Fruit fly (Drosophila melanogaster): ENCODE measurements around the gene CG2211.

Gene CG2211

dm6 chr3L:1320931-1321556, 14.1 kb downstream of the CG2211 start (continued):
- no peak for TF ChIP-seq Gug (GFP tag; IDR thresholded peaks at IDR 0.05)

dm6 chr3L:1320230-1320930, 14.8 kb downstream of the CG2211 start:
- TF ChIP-seq vri (GFP tag; optimal IDR thresholded peaks at IDR 0.05) (peak; percentile 57), dsx (GFP tag; optimal IDR thresholded peaks at IDR 0.05; ENCODE audit: poor library complexity, severe bottlenecking) (peak; percentile 13), CG7368 (GFP tag; optimal IDR thresholded peaks at IDR 0.05) (no peak), Hr39 (GFP tag; optimal IDR thresholded peaks at IDR 0.05) (peak; percentile 48), svp (GFP tag) (peak; percentile 87), pdm3 (GFP tag; optimal IDR thresholded peaks at IDR 0.05) (peak; percentile 60), CG8119 (GFP tag; IDR thresholded peaks at IDR 0.05) (peak; percentile 27; the same call in 1 of the 3 replicates), Met (GFP tag; optimal IDR thresholded peaks at IDR 0.05) (peak; percentile 35), Ets21C (GFP tag; optimal IDR thresholded peaks at IDR 0.05) (peak; percentile 4), CG11294 (GFP tag; IDR thresholded peaks at IDR 0.05) (no peak), net (GFP tag; optimal IDR thresholded peaks at IDR 0.05) (peak; percentile 36), CG8632 (GFP tag; optimal IDR thresholded peaks at IDR 0.05) (peak; percentile 50), CG11762 (GFP tag; optimal IDR thresholded peaks at IDR 0.05; ENCODE audit: insufficient read depth) (peak; percentile 31), CG4318 (GFP tag; optimal IDR thresholded peaks at IDR 0.05) (no peak), CG10669 (GFP tag; optimal IDR thresholded peaks at IDR 0.05) (peak; percentile 58), lz (GFP tag; optimal IDR thresholded peaks at IDR 0.05) (peak; percentile 55), Sox102F (GFP tag; optimal IDR thresholded peaks at IDR 0.05) (peak; percentile 69), salr (GFP tag; optimal IDR thresholded peaks at IDR 0.05) (peak in 1 of 2 experiments; percentile 26), Gug (GFP tag; IDR thresholded peaks at IDR 0.05) (peak; percentile 28; the same call in 1 of the 2 replicates), CG16779 (tag; optimal IDR thresholded peaks at IDR 0.05) (peak; percentile 10), Sox15 (GFP tag; optimal IDR thresholded peaks at IDR 0.05) (peak; percentile 31), Hr4 (GFP tag; optimal IDR thresholded peaks at IDR 0.05) (peak; percentile 11), Lpt (GFP tag; optimal IDR thresholded peaks at IDR 0.05) (no peak), OdsH (GFP tag; optimal IDR thresholded peaks at IDR 0.05) (peak; percentile 54), Eip93F (GFP tag; optimal IDR thresholded peaks at IDR 0.05) (no peak), ss (GFP tag; optimal IDR thresholded peaks at IDR 0.05) (no peak), Smox (GFP tag; optimal IDR thresholded peaks at IDR 0.05) (peak; percentile 54), topi (GFP tag; optimal IDR thresholded peaks at IDR 0.05) (peak; percentile 60), eg (GFP tag; IDR thresholded peaks at IDR 0.05) (peak; percentile 26; the same call in 1 of the 3 replicates), Hr38 (GFP tag; optimal IDR thresholded peaks at IDR 0.05) (no peak), CG9139 (GFP tag; optimal IDR thresholded peaks at IDR 0.05) (no peak), CG3032 (tag; optimal IDR thresholded peaks at IDR 0.05) (peak; percentile 17), CG8319 (GFP tag; optimal IDR thresholded peaks at IDR 0.05) (no peak), CG32006 (GFP tag; optimal IDR thresholded peaks at IDR 0.05) (peak; percentile 60), fkh (GFP tag; optimal IDR thresholded peaks at IDR 0.05) (no peak), CG3919 (GFP tag; optimal IDR thresholded peaks at IDR 0.05) (peak; percentile 69), CG11902 (GFP tag; optimal IDR thresholded peaks at IDR 0.05) (peak; percentile 33), CG6854 (GFP tag; optimal IDR thresholded peaks at IDR 0.05) (no peak), esn (GFP tag; optimal IDR thresholded peaks at IDR 0.05) (peak; percentile 51), Ets96B (tag; optimal IDR thresholded peaks at IDR 0.05) (peak; percentile 60), Eip78C (GFP tag) (peak; percentile 90), CG6808 (GFP tag; optimal IDR thresholded peaks at IDR 0.05) (peak; percentile 5), fd59A (GFP tag; optimal IDR thresholded peaks at IDR 0.05) (peak; percentile 48), dac (GFP tag; optimal IDR thresholded peaks at IDR 0.05) (no peak), CG34406 (GFP tag; optimal IDR thresholded peaks at IDR 0.05) (peak; percentile 35), spab (GFP tag; optimal IDR thresholded peaks at IDR 0.05) (no peak), fd85E (GFP tag; optimal IDR thresholded peaks at IDR 0.05) (no peak)

Measured in whole organism, prepupa.